Worm (Caenorhabditis elegans) whole organism, early embryonic: ENCODE results near the gene col-119.

Experiments
- B0310.2 ChIP-seq: sonication (generic microtip); optimal IDR thresholded peaks from 2 replicates; lab custom pipeline; 2016; ENCODE audit warnings: mild to moderate bottlenecking, missing genetic modification characterization, missing compliant biosample characterization
- F13C5.2 ChIP-seq: sonication (generic microtip); optimal IDR thresholded peaks from 2 replicates; lab custom pipeline; 2017; ENCODE audit warnings: mild to moderate bottlenecking, missing genetic modification characterization, inconsistent platforms, missing compliant biosample characterization
- aly-1 ChIP-seq: sonication (generic microtip); optimal IDR thresholded peaks from 2 replicates; lab custom pipeline; 2016; ENCODE audit warnings: missing genetic modification characterization, missing compliant biosample characterization
- ama-1 ChIP-seq: fragments of 150-350 bp; optimal IDR thresholded peaks from 2 replicates; lab custom pipeline; 2014
- ceh-13 ChIP-seq: fragments of 200-800 bp; sonication (Bioruptor generic); optimal IDR thresholded peaks from 2 replicates; lab custom pipeline; 2018; ENCODE audit warnings: mild to moderate bottlenecking, missing genetic modification characterization, missing compliant biosample characterization
- ceh-36 ChIP-seq: sonication (generic microtip); optimal IDR thresholded peaks from 2 replicates; lab custom pipeline; 2016; ENCODE audit warnings: missing genetic modification characterization, inconsistent platforms, missing compliant biosample characterization
- ets-7 ChIP-seq: sonication (generic microtip); optimal IDR thresholded peaks from 2 replicates; lab custom pipeline; 2016; ENCODE audit warnings: missing genotype, missing genetic modification characterization, missing compliant biosample characterization
- flt-1 ChIP-seq: fragments of 200-800 bp; sonication (Bioruptor generic); IDR thresholded peaks from 2 replicates; pipeline ENCODE4 v1.3.6; 2022; ENCODE audit warnings: missing genetic modification characterization, missing compliant biosample characterization
- hmbx-1 ChIP-seq: sonication (generic microtip); optimal IDR thresholded peaks from 2 replicates; lab custom pipeline; 2016; ENCODE audit warnings: mild to moderate bottlenecking, missing genetic modification characterization, missing compliant biosample characterization
- hmg-4 ChIP-seq: fragments of 200-800 bp; sonication (Bioruptor generic); optimal IDR thresholded peaks from 2 replicates; lab custom pipeline; 2018; ENCODE audit warnings: mild to moderate bottlenecking, missing genetic modification characterization, missing compliant biosample characterization
- hnd-1 ChIP-seq: sonication (generic microtip); optimal IDR thresholded peaks from 2 replicates; lab custom pipeline; 2016; ENCODE audit warnings: missing genetic modification characterization, missing compliant biosample characterization
- pes-1 ChIP-seq: fragments of 200-800 bp; sonication (Bioruptor generic); IDR thresholded peaks from 2 replicates; pipeline ENCODE4 v1.3.6; 2022; ENCODE audit warnings: missing genetic modification reagents, missing genetic modification characterization, missing compliant biosample characterization
- scrt-1 ChIP-seq: fragments of 200-800 bp; sonication (Bioruptor generic); IDR thresholded peaks from 2 replicates; pipeline ENCODE4 v1.3.6; 2022; ENCODE audit warnings: missing genetic modification characterization, missing compliant biosample characterization
- sea-1 ChIP-seq: fragments of 200-800 bp; sonication (Bioruptor generic); conservative IDR thresholded peaks from 2 replicates; pipeline ENCODE4 v1.3.6; 2022; ENCODE audit warnings: missing genetic modification characterization, missing compliant biosample characterization
- tbx-11 ChIP-seq: fragments of 200-800 bp; sonication (Bioruptor generic); IDR thresholded peaks from 2 replicates; pipeline ENCODE4 v1.3.6; 2022; ENCODE audit warnings: missing genetic modification characterization, missing compliant biosample characterization
- tbx-37 ChIP-seq: fragments of 200-800 bp; sonication (Bioruptor generic); conservative IDR thresholded peaks from 2 replicates; pipeline ENCODE4 v1.3.6; 2022; ENCODE audit warnings: missing genetic modification reagents, missing genetic modification characterization, missing compliant biosample characterization
- tra-4 ChIP-seq: sonication (generic microtip); optimal IDR thresholded peaks from 2 replicates; lab custom pipeline; 2017; ENCODE audit warnings: missing genetic modification characterization, missing compliant biosample characterization

col-119 gene

ce11 chrIV:8933575-8933974 is 46.0 kb downstream of the col-119 start, which contains the start of gene D1046.4:
TSS of gene D1046.4 (plus strand) at chrIV:8933875.
- no peak for TF ChIP-seq ceh-13
- no peak for TF ChIP-seq ceh-36
- no peak for TF ChIP-seq tbx-11 (GFP tag; lab: Robert Waterston, UW)
- no peak for TF ChIP-seq hmg-4 (GFP tag; lab: Kevin White, UChicago)
- no peak for TF ChIP-seq tbx-37 (GFP tag; lab: Robert Waterston, UW)
- TF ChIP-seq hnd-1 (tag; lab: Kevin White, UChicago): no peak
- no peak for TF ChIP-seq pes-1 (GFP tag; lab: Robert Waterston, UW)
- no peak for TF ChIP-seq hmbx-1
- TF ChIP-seq scrt-1: no peak
- TF ChIP-seq flt-1 (GFP tag; lab: Robert Waterston, UW): no peak
- TF ChIP-seq F13C5.2: no peak
- TF ChIP-seq ets-7 (tag; lab: Kevin White, UChicago): no peak
- TF ChIP-seq aly-1 (tag; lab: Kevin White, UChicago): no peak

ce11 chrIV:8929942-8930492 is 49.6 kb downstream of the col-119 start, which contains the start of the genes D1046.18 and slc-25A26:
TSS of gene D1046.18 (plus strand) at chrIV:8930242.
TSS of gene slc-25A26 (plus strand) at chrIV:8930442.
- TF ChIP-seq tra-4 (tag; lab: Kevin White, UChicago) (no peak), sea-1 (GFP tag; lab: Robert Waterston, UW) (no peak), ets-7 (tag; lab: Kevin White, UChicago) (no peak), B0310.2 (no peak), pes-1 (GFP tag; lab: Robert Waterston, UW) (no peak), flt-1 (GFP tag; lab: Robert Waterston, UW) (no peak), scrt-1 (no peak), hmg-4 (GFP tag; lab: Kevin White, UChicago) (no peak), hnd-1 (tag; lab: Kevin White, UChicago) (no peak), ceh-36 (no peak), tbx-11 (GFP tag; lab: Robert Waterston, UW) (no peak), aly-1 (tag; lab: Kevin White, UChicago) (no peak), F13C5.2 (no peak), ama-1 (no peak), hmbx-1 (no peak), ceh-13 (no peak)
